Worm (Caenorhabditis elegans): ENCODE measurements around the gene C26D10.6.
A peak's percentile ranks its signal among the peaks of the same experiment; 100 is the strongest.

C26D10.6 gene

ce11 chrII:8333643-8334042 is 20.9 kb downstream of the C26D10.6 start, which contains the start of gene C26D10.7:
Gene C26D10.7, plus strand, starts transcription at chrII:8333943.
- no peak for TF ChIP-seq lin-40 (tag; optimal IDR thresholded peaks at IDR 0.05)
- TF ChIP-seq hrde-1 (tag; optimal IDR thresholded peaks at IDR 0.05; ENCODE audit: borderline replicate concordance) = no peak
- TF ChIP-seq repo-1 (tag; optimal IDR thresholded peaks at IDR 0.05) = no peak
- no peak for TF ChIP-seq him-1 (tag; optimal IDR thresholded peaks at IDR 0.05)
- TF ChIP-seq F23B12.7 (tag; optimal IDR thresholded peaks at IDR 0.05; ENCODE audit: insufficient read depth) = no peak
- no peak for TF ChIP-seq let-526 (GFP tag; IDR thresholded peaks at IDR 0.05)

- TF ChIP-seq lir-1 (GFP tag; conservative IDR thresholded peaks at IDR 0.05) (no peak), tbp1 (GFP tag; optimal IDR thresholded peaks at IDR 0.05) (no peak), F39B2.1 (GFP tag; IDR thresholded peaks at IDR 0.05) (no peak), lin-54 (GFP tag; optimal IDR thresholded peaks at IDR 0.05) (no peak), pha-4 (tag; optimal IDR thresholded peaks at IDR 0.05) (no peak), B0336.3 (GFP tag; IDR thresholded peaks at IDR 0.05) (no peak), nfyb-1 (GFP tag; IDR thresholded peaks at IDR 0.05) (no peak), snpc-1.1 (tag; optimal IDR thresholded peaks at IDR 0.05; ENCODE audit: insufficient read depth) (no peak), him-1 (tag; optimal IDR thresholded peaks at IDR 0.05) (no peak), F55B11.4 (tag; optimal IDR thresholded peaks at IDR 0.05; ENCODE audit: borderline replicate concordance, insufficient read depth) (no peak)
Measured at ce11 chrII:8329462-8329861, 25.0 kb downstream of the C26D10.6 start, which contains the start of gene C26D10.4. Gene C26D10.4, plus strand, starts transcription at chrII:8329762.

ce11 chrII:8328820-8329339 is 25.6 kb downstream of the C26D10.6 start, which contains the start of gene hel-1:
Gene hel-1, minus strand, starts transcription at chrII:8328870.
- TF ChIP-seq zim-3 (tag; optimal IDR thresholded peaks at IDR 0.05) (no peak), ztf-22 (GFP tag; optimal IDR thresholded peaks at IDR 0.05) (no peak), unc-62 (GFP tag; optimal IDR thresholded peaks at IDR 0.05) (no peak), attf-5 (GFP tag; optimal IDR thresholded peaks at IDR 0.05) (peak; percentile 86), F10E7.11 (tag; optimal IDR thresholded peaks at IDR 0.05) (no peak), ccch-3 (GFP tag; optimal IDR thresholded peaks at IDR 0.05) (no peak), Y79H2A.3 (GFP tag; conservative IDR thresholded peaks at IDR 0.05) (no peak), mcd-1 (GFP tag; IDR thresholded peaks at IDR 0.05) (no peak), B0019.2 (GFP tag; conservative IDR thresholded peaks at IDR 0.05) (no peak), tlf-1 (GFP tag; optimal IDR thresholded peaks at IDR 0.05) (peak; percentile 2), rpc-1 (optimal IDR thresholded peaks at IDR 0.05) (no peak), rpc-1 (tag; optimal IDR thresholded peaks at IDR 0.05) (no peak), ceh-58 (GFP tag; IDR thresholded peaks at IDR 0.05) (no peak), chd-7 (tag; optimal IDR thresholded peaks at IDR 0.05) (no peak), bed-1 (GFP tag; IDR thresholded peaks at IDR 0.05) (no peak), F33H1.4 (GFP tag; IDR thresholded peaks at IDR 0.05) (peak; percentile 91), lin-40 (tag; optimal IDR thresholded peaks at IDR 0.05) (no peak), zfh-2 (GFP tag; conservative IDR thresholded peaks at IDR 0.05) (no peak), nhr-80 (tag; optimal IDR thresholded peaks at IDR 0.05) (no peak), pha-4 (tag; optimal IDR thresholded peaks at IDR 0.05) (no peak), snpc-1.1 (tag; optimal IDR thresholded peaks at IDR 0.05; ENCODE audit: insufficient read depth) (no peak), egl-44 (GFP tag; IDR thresholded peaks at IDR 0.05) (no peak), lin-35 (GFP tag; optimal IDR thresholded peaks at IDR 0.05) (peak in 1 of 3 experiments; percentile 90), him-1 (tag; optimal IDR thresholded peaks at IDR 0.05) (no peak), akir-1 (GFP tag; optimal IDR thresholded peaks at IDR 0.05) (no peak), rec-8 (tag; optimal IDR thresholded peaks at IDR 0.05) (no peak), nhr-90 (tag; optimal IDR thresholded peaks at IDR 0.05) (no peak), hlh-12 (tag; optimal IDR thresholded peaks at IDR 0.05) (no peak), F49E8.2 (tag; optimal IDR thresholded peaks at IDR 0.05; ENCODE audit: insufficient read depth) (no peak), ztf-3 (GFP tag; optimal IDR thresholded peaks at IDR 0.05) (no peak), ztf-18 (tag; optimal IDR thresholded peaks at IDR 0.05) (no peak), tbx-9 (tag; optimal IDR thresholded peaks at IDR 0.05; ENCODE audit: borderline replicate concordance) (no peak), ceh-100 (GFP tag; IDR thresholded peaks at IDR 0.05) (peak; percentile 37; the same call in 1 of the 2 replicates)
